Fruit fly (Drosophila melanogaster): ENCODE measurements around the gene CG10600.

- TF ChIP-seq Myc (optimal IDR thresholded peaks at IDR 0.05) (no peak), usp (GFP tag; optimal IDR thresholded peaks at IDR 0.05) (no peak), Rel (GFP tag; optimal IDR thresholded peaks at IDR 0.05) (peak; percentile 88), Rel (tag; optimal IDR thresholded peaks at IDR 0.05) (peak; percentile 90), Mio (GFP tag; optimal IDR thresholded peaks at IDR 0.05) (peak; percentile 77), HLH106 (tag; optimal IDR thresholded peaks at IDR 0.05) (peak; percentile 98), dl (GFP tag; optimal IDR thresholded peaks at IDR 0.05; ENCODE audit: insufficient read depth in 1 of 2, partially characterized antibody in 2 of 2) (no peak), OdsH (GFP tag; optimal IDR thresholded peaks at IDR 0.05) (peak; percentile 95), ey (GFP tag; optimal IDR thresholded peaks at IDR 0.05) (peak; percentile 97), brk (GFP tag; optimal IDR thresholded peaks at IDR 0.05) (no peak), Abd-B (GFP tag; optimal IDR thresholded peaks at IDR 0.05) (no peak), Dfd (GFP tag; optimal IDR thresholded peaks at IDR 0.05) (peak; percentile 49), h (GFP tag; optimal IDR thresholded peaks at IDR 0.05) (peak; percentile 98), tai (GFP tag; optimal IDR thresholded peaks at IDR 0.05) (no peak)
Measured at dm6 chr2L:18857635-18858059, 18.2 kb upstream of the CG10600 start.
